Fruit fly (Drosophila melanogaster) S2 (cell line): Measurements from ENCODE around the gene CG6293.
"Not testable (repeated sequence)": the region's sequence is repeated elsewhere in the genome, so short reads cannot be mapped to it uniquely, and the experiment has no call there.

ENCODE experiments used
- CG8478 ChIP-seq: fragments of >200 bp; optimal IDR thresholded peaks from 2 replicates; lab custom pipeline; 2018
- CTCF ChIP-seq, 2 experiments: fragments of >200 bp; optimal IDR thresholded peaks; 2 replicates each; lab custom pipeline; 2018

- TF ChIP-seq CG8478; CTCF (optimal IDR thresholded peaks at IDR 0.05; lab: Kevin White, UChicago): not testable (repeated sequence)
Measured at dm6 chr3R:10348461-10348860, 37.0 kb upstream of the CG6293 start, which contains the start of gene CG31406.
